Worm (Caenorhabditis elegans): ENCODE measurements around the gene tag-124.

Gene tag-124

ce11 chrII:9554925-9555553 is 36.1 kb upstream of the tag-124 start, which contains the start of gene F35H8.2:
Gene F35H8.2, plus strand, starts transcription at chrII:9555503.
- TF ChIP-seq nhr-12 (tag; optimal IDR thresholded peaks at IDR 0.05) = no peak

DNA sequence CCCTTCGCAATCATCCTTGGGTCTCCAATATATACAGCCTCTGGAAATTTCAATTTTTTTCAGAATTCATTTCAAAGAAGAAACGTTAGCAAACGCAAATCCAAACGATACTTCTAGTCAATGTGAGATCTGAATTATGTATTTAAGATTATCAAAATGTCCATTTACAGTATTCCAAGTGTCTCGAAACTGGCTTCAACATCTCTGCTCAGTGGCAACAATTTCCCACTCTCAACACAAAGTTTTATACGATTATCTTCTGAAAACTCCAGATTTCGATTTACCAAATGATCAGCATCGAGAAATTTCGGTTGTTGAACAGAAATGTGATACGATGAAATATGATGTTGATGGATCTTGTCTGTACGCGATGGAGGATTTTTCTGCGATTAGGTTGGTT is 34.5 kb upstream of the tag-124 start:
- TF ChIP-seq mab-5 (tag; optimal IDR thresholded peaks at IDR 0.05) (no peak), unc-120 (tag; optimal IDR thresholded peaks at IDR 0.05; ENCODE audit: poor library complexity, severe bottlenecking) (no peak), elt-1 (tag; optimal IDR thresholded peaks at IDR 0.05; ENCODE audit: borderline replicate concordance, insufficient read depth) (no peak), mep-1 (tag; optimal IDR thresholded peaks at IDR 0.05) (no peak), unc-39 (tag; optimal IDR thresholded peaks at IDR 0.05) (no peak), ceh-39 (tag; optimal IDR thresholded peaks at IDR 0.05) (no peak), nhr-28 (tag; optimal IDR thresholded peaks at IDR 0.05) (no peak), ztf-11 (tag; optimal IDR thresholded peaks at IDR 0.05) (no peak), tbx-8 (GFP tag; optimal IDR thresholded peaks at IDR 0.05) (no peak), blmp-1 (tag; optimal IDR thresholded peaks at IDR 0.05) (no peak)

- TF ChIP-seq lsy-2 (tag; optimal IDR thresholded peaks at IDR 0.05) = peak; percentile 8
- peak; percentile 82 for TF ChIP-seq ces-1 (GFP tag; optimal IDR thresholded peaks at IDR 0.05)
- TF ChIP-seq elt-1 (tag; optimal IDR thresholded peaks at IDR 0.05; ENCODE audit: borderline replicate concordance, insufficient read depth) = no peak
Observed at ce11 chrII:9557437-9558150, 33.5 kb upstream of the tag-124 start, which contains the start of gene zfp-2. Gene zfp-2, plus strand, starts transcription at chrII:9557650.

DNA sequence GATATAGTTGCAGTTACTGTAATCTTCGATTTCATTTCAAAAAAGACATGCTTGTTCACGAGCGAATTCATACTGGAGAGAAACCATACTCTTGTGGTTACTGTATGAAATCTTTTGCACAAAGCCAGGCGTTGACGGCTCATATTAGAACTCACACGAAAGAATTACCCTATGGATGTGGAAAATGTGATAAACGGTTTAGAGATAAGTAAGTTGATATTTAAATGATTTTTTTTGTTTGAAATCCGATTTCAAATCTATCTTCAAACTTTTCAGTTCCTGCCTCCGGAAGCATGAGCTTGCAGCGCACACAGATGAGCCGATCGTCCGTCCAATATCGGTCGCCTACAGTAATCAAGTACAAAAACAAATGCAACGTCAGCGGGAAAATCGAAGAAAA is 32.2 kb upstream of the tag-124 start:
- TF ChIP-seq nhr-76 (tag; optimal IDR thresholded peaks at IDR 0.05) (no peak), sem-2 (GFP tag; optimal IDR thresholded peaks at IDR 0.05) (no peak), tbx-8 (GFP tag; optimal IDR thresholded peaks at IDR 0.05) (no peak), mab-5 (tag; optimal IDR thresholded peaks at IDR 0.05) (no peak), unc-39 (tag; optimal IDR thresholded peaks at IDR 0.05) (no peak), blmp-1 (tag; optimal IDR thresholded peaks at IDR 0.05) (no peak), M03D4.4 (tag; optimal IDR thresholded peaks at IDR 0.05) (no peak), nhr-12 (tag; optimal IDR thresholded peaks at IDR 0.05) (no peak), sptf-1 (tag; optimal IDR thresholded peaks at IDR 0.05) (no peak), unc-62 (GFP tag; optimal IDR thresholded peaks at IDR 0.05) (no peak), nhr-2 (tag; optimal IDR thresholded peaks at IDR 0.05) (no peak), lin-13 (tag; optimal IDR thresholded peaks at IDR 0.05) (no peak), ham-2 (GFP tag; optimal IDR thresholded peaks at IDR 0.05) (no peak), snpc-4 (tag; optimal IDR thresholded peaks at IDR 0.05) (no peak), mls-2 (tag; optimal IDR thresholded peaks at IDR 0.05) (no peak), elt-1 (tag; optimal IDR thresholded peaks at IDR 0.05; ENCODE audit: borderline replicate concordance, insufficient read depth) (no peak), ceh-39 (tag; optimal IDR thresholded peaks at IDR 0.05) (no peak), bed-3 (GFP tag; optimal IDR thresholded peaks at IDR 0.05) (no peak)

DNA sequence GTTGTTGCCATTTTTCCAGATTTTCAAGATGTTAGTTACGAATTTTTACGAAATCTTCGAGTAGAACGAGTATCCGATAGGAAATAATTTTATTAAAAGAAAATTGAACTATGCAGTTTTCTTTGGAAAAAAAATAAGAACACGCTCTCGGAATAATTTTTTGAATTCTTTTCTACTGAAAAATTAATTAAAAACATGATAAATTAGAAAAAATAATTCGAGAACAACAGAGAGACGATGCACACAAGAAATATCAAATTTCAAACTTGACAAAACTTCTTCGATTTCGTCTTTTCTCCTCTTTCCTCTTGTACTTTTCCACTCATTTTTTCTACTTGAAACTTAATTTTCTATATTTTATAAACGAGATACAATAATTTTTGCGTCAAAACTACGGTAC is 31.2 kb upstream of the tag-124 start, which contains the start of gene F35H8.4:
TSS of gene F35H8.4 (minus strand) at position 101 of the 400 bp plus-strand sequence.
- TF ChIP-seq ham-2 (GFP tag; optimal IDR thresholded peaks at IDR 0.05) (no peak), sem-2 (GFP tag; optimal IDR thresholded peaks at IDR 0.05) (no peak), unc-39 (tag; optimal IDR thresholded peaks at IDR 0.05) (no peak), lsy-2 (tag; optimal IDR thresholded peaks at IDR 0.05) (no peak), mab-5 (tag; optimal IDR thresholded peaks at IDR 0.05) (no peak), ceh-43 (GFP tag; optimal IDR thresholded peaks at IDR 0.05) (no peak), snpc-4 (tag; optimal IDR thresholded peaks at IDR 0.05) (no peak), nhr-28 (tag; optimal IDR thresholded peaks at IDR 0.05) (no peak), zip-8 (tag; optimal IDR thresholded peaks at IDR 0.05) (no peak), blmp-1 (tag; optimal IDR thresholded peaks at IDR 0.05) (no peak), mep-1 (tag; optimal IDR thresholded peaks at IDR 0.05) (no peak)

ce11 chrII:9560895-9561294 is 30.2 kb upstream of the tag-124 start:
- TF ChIP-seq drap-1 (GFP tag; optimal IDR thresholded peaks at IDR 0.05) = no peak
- TF ChIP-seq sptf-1 (tag; optimal IDR thresholded peaks at IDR 0.05) = no peak
- TF ChIP-seq pha-4 (tag; optimal IDR thresholded peaks at IDR 0.05) = no peak
